Fruit fly (Drosophila melanogaster) whole organism, prepupa: ENCODE results near the gene eIF4E1.

ENCODE experiments used
- CG11762 ChIP-seq: fragments of 200-800 bp; sonication (Bioruptor generic); optimal IDR thresholded peaks from 3 replicates; lab custom pipeline; 2016; ENCODE audit warnings: missing biosample characterization, missing genetic modification characterization; ENCODE audit not compliant: insufficient read depth
- CG6854 ChIP-seq: fragments of 200-800 bp; sonication (Bioruptor generic); optimal IDR thresholded peaks from 2 replicates; lab custom pipeline; 2017; ENCODE audit warnings: missing biosample characterization, mild to moderate bottlenecking, missing genetic modification characterization
- CG7368 ChIP-seq: fragments of 200-800 bp; sonication (Bioruptor generic); optimal IDR thresholded peaks from 3 replicates; lab custom pipeline; 2016; ENCODE audit warnings: missing biosample characterization, missing genetic modification characterization
- Eip78C ChIP-seq: fragments of 200-800 bp; sonication (Bioruptor generic); peaks from one replicate; lab custom pipeline; 2016; ENCODE audit warnings: missing biosample characterization, missing genetic modification characterization
- Eip93F ChIP-seq: fragments of 200-800 bp; sonication (Bioruptor generic); optimal IDR thresholded peaks from 2 replicates; lab custom pipeline; 2016; ENCODE audit warnings: missing biosample characterization, mild to moderate bottlenecking, missing genetic modification characterization
- Met ChIP-seq: fragments of 200-800 bp; sonication (Bioruptor generic); optimal IDR thresholded peaks from 3 replicates; lab custom pipeline; 2016; ENCODE audit warnings: missing biosample characterization, missing genetic modification characterization
- Sox102F ChIP-seq: fragments of 200-800 bp; sonication (Bioruptor generic); optimal IDR thresholded peaks from 2 replicates; lab custom pipeline; 2016; ENCODE audit warnings: missing biosample characterization, mild to moderate bottlenecking, missing genetic modification characterization
- acj6 ChIP-seq: fragments of 200-800 bp; sonication (Bioruptor generic); optimal IDR thresholded peaks from 3 replicates; lab custom pipeline; 2016; ENCODE audit warnings: missing biosample characterization, missing genetic modification characterization
- dsx ChIP-seq: fragments of 200-800 bp; optimal IDR thresholded peaks from 3 replicates; lab custom pipeline; 2019; ENCODE audit warnings: missing biosample characterization, mild to moderate bottlenecking, missing genetic modification characterization, moderate library complexity; ENCODE audit not compliant: poor library complexity, severe bottlenecking
- esn ChIP-seq: fragments of 200-800 bp; sonication (Bioruptor generic); optimal IDR thresholded peaks from 2 replicates; lab custom pipeline; 2016; ENCODE audit warnings: missing biosample characterization, mild to moderate bottlenecking, missing genetic modification characterization, moderate library complexity
- fd85E ChIP-seq: fragments of 200-800 bp; sonication (Bioruptor generic); optimal IDR thresholded peaks from 3 replicates; lab custom pipeline; 2016; ENCODE audit warnings: missing biosample characterization, missing genetic modification characterization
- net ChIP-seq: fragments of 200-800 bp; sonication (Bioruptor generic); optimal IDR thresholded peaks from 3 replicates; lab custom pipeline; 2016; ENCODE audit warnings: missing biosample characterization, missing genetic modification characterization
- pdm3 ChIP-seq: fragments of 200-800 bp; sonication (Bioruptor generic); optimal IDR thresholded peaks from 3 replicates; lab custom pipeline; 2016; ENCODE audit warnings: missing biosample characterization, missing genetic modification characterization
- topi ChIP-seq: fragments of 200-800 bp; sonication (Bioruptor generic); optimal IDR thresholded peaks from 3 replicates; lab custom pipeline; 2016; ENCODE audit warnings: missing biosample characterization, missing genetic modification characterization
- vri ChIP-seq: fragments of 200-800 bp; sonication (Bioruptor generic); optimal IDR thresholded peaks from 3 replicates; lab custom pipeline; 2016; ENCODE audit warnings: missing biosample characterization, mild to moderate bottlenecking, missing genetic modification characterization

The eIF4E1 gene

DNA sequence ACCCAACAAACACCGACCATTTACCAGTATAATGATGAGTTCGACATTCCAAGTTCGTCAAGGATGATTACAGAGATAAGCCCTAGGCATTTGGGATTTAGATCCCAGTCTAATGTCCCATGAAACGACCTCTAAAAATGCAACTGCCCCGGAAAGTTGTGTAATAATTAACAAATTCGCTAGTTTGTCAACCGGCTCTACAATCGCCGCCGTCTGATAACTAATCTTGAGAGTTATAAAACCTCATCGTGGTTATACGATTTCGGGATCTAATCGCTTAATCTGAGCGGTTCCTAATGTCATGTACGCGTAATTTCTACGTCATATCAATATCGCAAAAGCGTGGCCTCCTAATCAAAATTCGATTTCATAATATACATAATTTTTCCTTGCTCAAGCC is 46.7 kb downstream of the eIF4E1 start:
- TF ChIP-seq CG11762 (no peak), pdm3 (GFP tag; lab: Kevin White, UChicago) (no peak), vri (peak; percentile 39), Eip93F (GFP tag; lab: Kevin White, UChicago) (no peak), acj6 (GFP tag; lab: Kevin White, UChicago) (no peak)

DNA sequence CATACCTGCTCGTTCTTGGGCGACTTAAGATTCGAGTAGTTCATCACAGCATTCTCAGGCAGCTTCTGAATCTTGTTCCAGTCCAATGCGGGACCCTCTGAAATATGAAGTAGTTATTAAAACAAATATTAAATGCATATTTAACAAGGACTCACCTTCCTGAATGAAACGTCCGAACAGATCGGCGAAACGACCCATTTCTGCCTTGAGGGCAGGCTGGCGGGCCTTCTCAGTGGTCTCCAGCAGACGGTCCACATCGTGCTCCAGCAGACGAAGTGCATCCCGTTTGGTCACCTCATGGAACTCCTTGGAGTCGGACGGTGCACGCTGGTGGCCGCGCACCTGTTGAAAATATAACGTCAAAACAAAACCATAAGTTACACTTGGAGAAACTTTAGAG is 48.5 kb downstream of the eIF4E1 start, which contains the start of gene CG32040:
TSS of gene CG32040 (plus strand) at position 301 of the 400 bp plus-strand sequence.
- TF ChIP-seq Met (GFP tag; lab: Kevin White, UChicago) (no peak), CG6854 (GFP tag; lab: Kevin White, UChicago) (no peak), topi (no peak), dsx (no peak), net (GFP tag; lab: Kevin White, UChicago) (no peak), Sox102F (GFP tag; lab: Kevin White, UChicago) (no peak), CG7368 (GFP tag; lab: Kevin White, UChicago) (no peak), Eip78C (no peak), acj6 (GFP tag; lab: Kevin White, UChicago) (no peak), fd85E (no peak), esn (GFP tag; lab: Kevin White, UChicago) (no peak)
